Fruit fly (Drosophila melanogaster) whole organism, wandering third instar larva: Measurements from ENCODE around the gene REPTOR.

Experiments used
- CG9705 ChIP-seq: fragments of 200-800 bp; sonication (Bioruptor generic); optimal IDR thresholded peaks from 2 replicates; lab custom pipeline; 2018; ENCODE audit warnings: missing biosample characterization, mild to moderate bottlenecking, missing genetic modification characterization
- GATAd ChIP-seq: sonication (Bioruptor generic); optimal IDR thresholded peaks from 2 replicates; lab custom pipeline; 2016; ENCODE audit warnings: missing biosample characterization, missing genetic modification characterization
- Myc ChIP-seq: fragments of >200 bp; optimal IDR thresholded peaks from 2 replicates; lab custom pipeline; 2017
- dl ChIP-seq, 2 experiments: fragments of 175-275, 200-275 bp in 1 of 2; fragments of 200-275 bp in 1 of 2; sonication (Bioruptor generic); optimal IDR thresholded peaks; lab custom pipeline; 2018; ENCODE audit warnings: mild to moderate bottlenecking in 2 of 2, missing biosample characterization in 2 of 2, missing genetic modification characterization in 2 of 2, moderate library complexity in 2 of 2; ENCODE audit not compliant: partially characterized antibody in 2 of 2, insufficient read depth in 1 of 2

DNA sequence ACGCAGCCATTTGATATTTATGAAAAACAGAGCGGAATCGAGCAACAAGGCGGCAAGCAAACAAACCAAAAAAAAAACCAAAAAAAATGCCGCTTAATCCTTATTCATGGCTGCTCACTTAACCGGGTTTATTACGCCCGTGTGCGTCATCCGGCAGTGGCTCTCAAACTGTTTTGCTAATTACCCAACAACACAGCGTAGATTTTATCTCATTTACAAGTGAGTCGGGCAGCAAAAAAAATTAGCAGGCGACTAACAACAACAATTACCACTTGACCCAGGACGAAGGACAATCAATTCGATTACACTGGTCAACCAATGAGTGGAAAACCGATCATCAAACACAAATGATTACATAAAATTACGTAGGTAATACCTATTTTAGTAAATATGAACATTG lies 34.4 kb downstream of the REPTOR start:
- no peak for TF ChIP-seq Myc
- TF ChIP-seq CG9705 (GFP tag; lab: Kevin White, UChicago) = no peak
- no peak for TF ChIP-seq dl (GFP tag; optimal IDR thresholded peaks at IDR 0.05; lab: Kevin White, UChicago; ENCODE audit: insufficient read depth in 1 of 2, partially characterized antibody in 2 of 2)
- TF ChIP-seq GATAd = no peak
